Worm (Caenorhabditis elegans) whole organism, early embryonic: ENCODE results near the gene deg-1.

ENCODE experiments used
- B0310.2 ChIP-seq: sonication (generic microtip); optimal IDR thresholded peaks from 2 replicates; lab custom pipeline; 2016; ENCODE audit warnings: mild to moderate bottlenecking, missing genetic modification characterization, missing compliant biosample characterization
- aly-1 ChIP-seq: sonication (generic microtip); optimal IDR thresholded peaks from 2 replicates; lab custom pipeline; 2016; ENCODE audit warnings: missing genetic modification characterization, missing compliant biosample characterization
- ama-1 ChIP-seq: fragments of 150-350 bp; optimal IDR thresholded peaks from 2 replicates; lab custom pipeline; 2014
- ceh-13 ChIP-seq: fragments of 200-800 bp; sonication (Bioruptor generic); optimal IDR thresholded peaks from 2 replicates; lab custom pipeline; 2018; ENCODE audit warnings: mild to moderate bottlenecking, missing genetic modification characterization, missing compliant biosample characterization
- ceh-36 ChIP-seq: sonication (generic microtip); optimal IDR thresholded peaks from 2 replicates; lab custom pipeline; 2016; ENCODE audit warnings: missing genetic modification characterization, inconsistent platforms, missing compliant biosample characterization
- ets-7 ChIP-seq: sonication (generic microtip); optimal IDR thresholded peaks from 2 replicates; lab custom pipeline; 2016; ENCODE audit warnings: missing genotype, missing genetic modification characterization, missing compliant biosample characterization
- flt-1 ChIP-seq: fragments of 200-800 bp; sonication (Bioruptor generic); IDR thresholded peaks from 2 replicates; pipeline ENCODE4 v1.3.6; 2022; ENCODE audit warnings: missing genetic modification characterization, missing compliant biosample characterization
- hmbx-1 ChIP-seq: sonication (generic microtip); optimal IDR thresholded peaks from 2 replicates; lab custom pipeline; 2016; ENCODE audit warnings: mild to moderate bottlenecking, missing genetic modification characterization, missing compliant biosample characterization
- hmg-4 ChIP-seq: fragments of 200-800 bp; sonication (Bioruptor generic); optimal IDR thresholded peaks from 2 replicates; lab custom pipeline; 2018; ENCODE audit warnings: mild to moderate bottlenecking, missing genetic modification characterization, missing compliant biosample characterization
- pes-1 ChIP-seq: fragments of 200-800 bp; sonication (Bioruptor generic); IDR thresholded peaks from 2 replicates; pipeline ENCODE4 v1.3.6; 2022; ENCODE audit warnings: missing genetic modification reagents, missing genetic modification characterization, missing compliant biosample characterization
- scrt-1 ChIP-seq: fragments of 200-800 bp; sonication (Bioruptor generic); IDR thresholded peaks from 2 replicates; pipeline ENCODE4 v1.3.6; 2022; ENCODE audit warnings: missing genetic modification characterization, missing compliant biosample characterization
- tbx-11 ChIP-seq: fragments of 200-800 bp; sonication (Bioruptor generic); IDR thresholded peaks from 2 replicates; pipeline ENCODE4 v1.3.6; 2022; ENCODE audit warnings: missing genetic modification characterization, missing compliant biosample characterization
- tbx-37 ChIP-seq: fragments of 200-800 bp; sonication (Bioruptor generic); conservative IDR thresholded peaks from 2 replicates; pipeline ENCODE4 v1.3.6; 2022; ENCODE audit warnings: missing genetic modification reagents, missing genetic modification characterization, missing compliant biosample characterization
- tra-4 ChIP-seq: sonication (generic microtip); optimal IDR thresholded peaks from 2 replicates; lab custom pipeline; 2017; ENCODE audit warnings: missing genetic modification characterization, missing compliant biosample characterization

- no peak for TF ChIP-seq ama-1 (lab: Kevin White, UChicago)
- no peak for TF ChIP-seq hmbx-1
- no peak for TF ChIP-seq hmg-4 (GFP tag; lab: Kevin White, UChicago)
- no peak for TF ChIP-seq tbx-11 (GFP tag; lab: Robert Waterston, UW)
- TF ChIP-seq ets-7 (tag; lab: Kevin White, UChicago): no peak
- no peak for TF ChIP-seq flt-1 (GFP tag; lab: Robert Waterston, UW)
- no peak for TF ChIP-seq ceh-13 (GFP tag; lab: Kevin White, UChicago)
- no peak for TF ChIP-seq tra-4 (tag; lab: Kevin White, UChicago)
- no peak for TF ChIP-seq tbx-37
- no peak for TF ChIP-seq scrt-1
- no peak for TF ChIP-seq B0310.2 (tag; lab: Kevin White, UChicago)
- no peak for TF ChIP-seq pes-1 (GFP tag; lab: Robert Waterston, UW)
- TF ChIP-seq aly-1 (tag; lab: Kevin White, UChicago): no peak
- no peak for TF ChIP-seq ceh-36 (tag; lab: Kevin White, UChicago)
Measured at ce11 chrX:7752770-7753169, at the start of gene deg-1.
